Fruit fly (Drosophila melanogaster) whole organism: ENCODE data around the gene mib2.

Experiments used
- CG8478 ChIP-seq: fragments of >200 bp; optimal IDR thresholded peaks from 2 replicates; lab custom pipeline; 2018; ENCODE audit warnings: inconsistent platforms
- Dll ChIP-seq: fragments of >200 bp; optimal IDR thresholded peaks from 2 replicates; lab custom pipeline; 2017
- EcR ChIP-seq, 2 experiments: fragments of >200 bp; optimal IDR thresholded peaks; 2 replicates each; lab custom pipeline; 2017; ENCODE audit warnings: missing biosample characterization in 2 of 2, missing genetic modification characterization in 2 of 2, missing genetic modification reagents in 2 of 2
- pan ChIP-seq: fragments of >200 bp; optimal IDR thresholded peaks from 2 replicates; lab custom pipeline; 2017
- psq ChIP-seq: fragments of >200 bp; optimal IDR thresholded peaks from 2 replicates; lab custom pipeline; 2017
- usp ChIP-seq: fragments of >200 bp; optimal IDR thresholded peaks from 2 replicates; lab custom pipeline; 2017; ENCODE audit warnings: missing biosample characterization, missing genetic modification characterization, mixed read lengths

mib2 gene

DNA sequence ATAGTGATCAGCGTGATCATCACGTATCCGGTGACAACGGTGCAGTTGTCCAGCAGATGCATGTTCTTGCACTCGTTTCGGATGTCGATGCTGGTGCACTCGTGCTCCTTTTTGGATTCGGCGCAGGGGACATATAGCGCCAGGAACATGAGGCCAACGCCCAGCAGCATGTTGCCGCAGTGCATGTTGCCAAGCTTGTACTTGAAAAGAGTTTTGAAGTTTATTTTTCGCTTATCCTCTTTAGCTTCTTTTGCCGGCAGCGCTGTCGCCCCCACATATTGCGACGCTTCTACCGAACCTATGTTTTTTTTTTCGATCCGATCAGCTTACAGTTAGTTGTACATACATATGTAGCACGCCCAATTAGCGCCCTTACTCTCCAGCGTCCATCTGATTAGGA is 34.1 kb downstream of the mib2 start:
- TF ChIP-seq usp (GFP tag; lab: Kevin White, UChicago): no peak
- no peak for TF ChIP-seq EcR (GFP tag; optimal IDR thresholded peaks at IDR 0.05; lab: Kevin White, UChicago)
- no peak for TF ChIP-seq Dll (lab: Kevin White, UChicago)
- TF ChIP-seq CG8478: no peak
- no peak for TF ChIP-seq psq (lab: Kevin White, UChicago)
- no peak for TF ChIP-seq pan

DNA sequence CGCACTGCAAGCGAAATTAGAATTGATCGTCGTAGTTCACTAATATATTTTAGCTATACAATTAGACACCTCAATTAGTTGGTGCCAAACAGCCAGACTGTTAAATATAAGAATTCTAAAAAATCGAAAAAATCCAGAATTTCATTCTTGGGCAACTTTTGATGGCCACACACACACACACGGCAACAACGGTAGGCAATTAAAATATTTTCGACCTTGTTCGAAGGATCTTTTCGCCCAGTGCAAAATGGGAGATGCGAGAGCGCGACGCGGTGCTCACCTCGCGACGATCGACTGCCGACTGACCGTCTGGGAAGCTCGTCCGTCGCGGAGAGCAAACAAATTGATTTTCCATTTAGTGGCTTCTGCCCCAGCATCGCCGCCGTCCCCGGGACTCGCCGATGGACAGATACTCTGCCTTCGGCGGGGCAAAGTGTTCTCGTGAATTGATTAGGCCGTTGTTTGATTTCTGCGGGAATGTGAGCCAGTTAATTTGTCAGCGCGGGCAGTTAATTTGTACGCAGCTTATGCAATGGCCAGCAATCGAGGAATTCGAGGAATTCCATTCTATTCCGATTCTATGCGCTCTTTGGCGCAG is 35.4 kb downstream of the mib2 start, which contains the start of gene CG10702:
TSS of gene CG10702 (minus strand) at position 304 of the 598 bp plus-strand sequence.
- TF ChIP-seq Dll (lab: Kevin White, UChicago) (no peak), CG8478 (no peak), usp (GFP tag; lab: Kevin White, UChicago) (no peak)

DNA sequence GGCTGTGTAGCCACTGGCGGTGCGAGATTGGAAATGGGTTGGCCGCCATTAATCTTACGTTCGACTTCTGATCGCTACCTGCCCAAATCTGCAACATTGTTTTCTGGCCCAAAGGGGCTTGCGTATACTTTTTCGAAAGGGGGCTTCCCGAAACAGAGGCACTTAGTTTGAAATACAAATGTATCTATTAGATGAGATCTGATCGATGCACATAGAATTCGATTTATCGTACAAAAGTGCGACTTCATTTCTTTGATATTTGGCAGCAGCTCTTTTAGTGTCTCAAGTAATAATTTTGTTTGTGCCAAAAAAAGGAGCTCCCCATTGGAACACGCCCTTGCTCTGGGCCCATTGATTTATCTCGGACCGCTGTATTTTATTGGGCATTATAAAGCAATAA is 37.5 kb downstream of the mib2 start:
- TF ChIP-seq EcR (GFP tag; optimal IDR thresholded peaks at IDR 0.05; lab: Kevin White, UChicago) (no peak), psq (lab: Kevin White, UChicago) (no peak), usp (GFP tag; lab: Kevin White, UChicago) (no peak), Dll (lab: Kevin White, UChicago) (no peak), CG8478 (no peak), pan (no peak)

DNA sequence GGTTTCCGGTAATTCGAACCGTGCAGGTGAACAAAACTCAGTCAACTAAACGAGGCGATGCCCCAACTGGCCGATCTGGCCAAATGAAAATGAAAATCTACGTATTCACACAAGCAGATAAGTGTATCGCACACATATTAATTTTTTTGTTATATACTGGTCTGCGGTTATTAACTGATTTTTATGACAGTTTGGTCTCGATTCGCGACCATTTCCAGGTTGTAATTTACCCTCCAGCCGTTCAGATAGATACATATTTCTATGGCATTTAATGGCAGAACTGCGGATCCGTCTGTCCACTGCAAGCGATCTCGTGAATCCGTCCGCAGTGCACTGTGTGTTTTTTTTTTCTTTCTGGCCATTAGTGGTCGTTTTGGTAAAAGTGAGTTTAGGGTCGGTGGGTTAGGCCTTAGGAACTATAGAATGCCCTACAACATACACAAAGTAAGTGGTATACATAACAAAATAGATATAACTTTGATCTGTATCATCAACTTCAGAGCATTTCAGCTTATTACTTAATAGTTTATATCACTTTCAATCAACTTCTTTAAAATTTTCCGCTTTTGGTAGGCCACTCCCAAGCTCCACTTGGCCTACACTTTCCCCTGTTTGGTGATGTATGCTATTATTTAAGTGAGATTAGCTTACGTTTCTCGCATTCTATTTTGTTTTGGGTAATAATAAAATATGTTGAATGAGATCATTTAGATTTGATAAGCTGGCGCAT is 40.0 kb downstream of the mib2 start, which contains the start of gene CG17572:
TSS of gene CG17572 (minus strand) at position 51 of the 730 bp plus-strand sequence.
- no peak for TF ChIP-seq usp (GFP tag; lab: Kevin White, UChicago)

DNA sequence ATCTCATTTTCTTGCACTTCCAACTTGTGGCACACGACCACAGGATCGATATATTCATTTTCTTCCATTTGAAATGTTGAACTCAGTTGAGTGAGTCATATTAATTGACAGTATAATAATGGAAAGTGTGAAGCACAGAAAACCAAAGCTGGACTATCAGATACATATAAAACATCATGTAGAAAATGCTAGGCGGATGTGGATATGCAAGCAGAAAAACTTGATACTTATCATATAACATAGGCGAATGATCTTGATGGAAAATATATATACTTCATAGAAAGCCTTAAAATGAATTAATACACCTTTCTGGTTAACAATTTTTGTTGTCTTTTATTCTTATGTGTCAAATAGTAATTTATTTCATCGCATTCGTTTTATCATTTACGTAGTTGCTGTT is 44.7 kb downstream of the mib2 start, which contains the start of gene CG10700:
TSS of gene CG10700 (minus strand) at position 101 of the 400 bp plus-strand sequence.
- TF ChIP-seq psq (lab: Kevin White, UChicago) (no peak), usp (GFP tag; lab: Kevin White, UChicago) (no peak), Dll (lab: Kevin White, UChicago) (no peak), EcR (GFP tag; optimal IDR thresholded peaks at IDR 0.05; lab: Kevin White, UChicago) (no peak), CG8478 (no peak), pan (no peak)

DNA sequence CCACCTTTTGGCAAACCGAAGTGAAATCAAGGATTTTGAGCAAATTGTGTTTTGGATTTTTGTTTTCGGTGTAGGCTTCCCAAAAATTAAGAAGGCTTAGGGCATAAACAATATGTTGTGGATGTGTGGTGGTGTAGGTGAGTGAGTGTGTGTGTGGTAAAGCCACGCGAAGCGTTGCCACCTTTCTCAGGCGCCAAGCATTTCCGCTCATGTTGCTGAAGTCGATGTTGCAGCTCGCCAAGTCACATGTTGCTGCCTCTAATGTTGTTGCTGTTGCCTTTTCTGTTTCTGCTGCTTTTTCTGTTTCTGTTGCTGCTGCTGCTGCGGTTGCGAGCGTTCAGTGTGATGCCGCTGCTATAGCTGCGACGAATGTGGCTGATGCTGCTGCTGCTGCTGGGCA is 45.5 kb downstream of the mib2 start:
- TF ChIP-seq Dll (lab: Kevin White, UChicago) (no peak), pan (no peak)

DNA sequence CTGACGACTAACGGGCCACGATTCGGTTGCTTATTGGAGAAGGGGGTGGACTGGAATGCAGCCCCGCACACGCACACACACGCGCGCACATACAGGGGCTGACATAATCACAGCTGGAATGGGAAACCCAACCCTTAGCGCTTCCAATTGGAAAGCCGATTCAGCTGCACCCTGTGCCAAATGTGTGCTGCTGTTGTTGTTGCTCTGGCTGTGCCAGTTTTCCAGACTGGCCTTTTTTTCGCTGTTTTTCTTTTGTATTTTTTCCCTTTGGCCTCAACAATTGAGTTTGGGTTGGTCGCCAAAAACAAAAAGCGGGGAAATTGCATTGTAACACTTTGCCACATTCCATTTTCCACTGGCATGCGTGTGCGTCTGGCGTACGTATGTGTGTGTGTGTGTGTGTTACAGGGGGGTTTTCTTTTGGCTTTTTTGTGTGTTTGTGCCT is 49.1 kb downstream of the mib2 start:
- TF ChIP-seq EcR (GFP tag; optimal IDR thresholded peaks at IDR 0.05; lab: Kevin White, UChicago): no peak
- TF ChIP-seq usp (GFP tag; lab: Kevin White, UChicago): no peak
- no peak for TF ChIP-seq CG8478
- no peak for TF ChIP-seq pan
- no peak for TF ChIP-seq Dll (lab: Kevin White, UChicago)

DNA sequence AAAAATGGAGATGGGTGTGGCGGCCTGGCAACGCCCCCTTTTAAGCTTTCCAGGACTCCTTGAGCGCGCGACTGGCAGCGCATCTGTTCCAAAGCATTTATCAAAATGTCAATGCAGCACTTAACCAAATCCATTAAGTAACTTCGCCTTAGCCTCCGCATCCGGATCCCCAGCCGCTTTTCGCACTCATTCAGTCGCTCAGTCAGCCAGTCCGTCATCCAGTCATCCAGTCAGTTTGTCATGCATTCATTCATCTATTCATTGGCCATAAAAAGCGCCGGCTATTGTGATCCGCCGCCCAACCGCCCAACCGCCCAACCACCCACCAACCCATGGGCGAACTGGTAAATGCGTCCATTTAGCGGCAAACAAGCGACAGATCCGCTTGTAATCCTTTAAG is 54.7 kb downstream of the mib2 start:
- TF ChIP-seq EcR (GFP tag; optimal IDR thresholded peaks at IDR 0.05; lab: Kevin White, UChicago): no peak
- no peak for TF ChIP-seq CG8478
- TF ChIP-seq usp (GFP tag; lab: Kevin White, UChicago): no peak
- no peak for TF ChIP-seq psq (lab: Kevin White, UChicago)
- TF ChIP-seq Dll (lab: Kevin White, UChicago): no peak
- TF ChIP-seq pan: no peak

DNA sequence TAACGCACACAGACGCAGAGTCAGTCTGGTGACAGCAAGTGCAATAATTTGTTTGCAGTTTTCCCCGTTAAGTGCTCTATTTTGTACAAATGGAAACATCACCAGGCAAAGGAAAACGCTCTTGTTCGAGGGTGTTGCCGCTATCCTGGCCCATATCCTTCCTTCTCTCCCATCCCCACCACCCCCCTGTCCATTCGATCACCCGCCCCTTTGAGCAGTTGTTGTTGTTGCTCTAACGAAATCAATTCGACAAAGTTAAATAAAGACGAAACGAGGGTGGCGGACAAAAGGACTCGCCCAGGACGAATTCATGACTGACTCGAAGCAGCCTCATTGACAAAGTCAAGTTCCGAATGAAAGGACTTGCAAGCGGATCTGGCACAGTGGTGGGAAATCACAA is 55.1 kb downstream of the mib2 start:
- no peak for TF ChIP-seq CG8478
- TF ChIP-seq Dll (lab: Kevin White, UChicago): no peak
- no peak for TF ChIP-seq psq (lab: Kevin White, UChicago)
- no peak for TF ChIP-seq usp (GFP tag; lab: Kevin White, UChicago)
- TF ChIP-seq pan: no peak
- TF ChIP-seq EcR (GFP tag; optimal IDR thresholded peaks at IDR 0.05; lab: Kevin White, UChicago): no peak
